Fruit fly (Drosophila melanogaster): ENCODE results near the gene Gr93c.

Gr93c gene

dm6 chr3R:21828785-21829486, 16.1 kb downstream of the Gr93c start (continued):
- TF ChIP-seq CG33557 (GFP tag; optimal IDR thresholded peaks at IDR 0.05) (peak; percentile 95), ATbp (GFP tag; optimal IDR thresholded peaks at IDR 0.05) (peak; percentile 70), run (tag; optimal IDR thresholded peaks at IDR 0.05) (peak; percentile 13), CG43689 (GFP tag; IDR thresholded peaks at IDR 0.05) (no peak), prd (optimal IDR thresholded peaks at IDR 0.05) (no peak), prd (GFP tag; IDR thresholded peaks at IDR 0.05) (peak; percentile 63; the same call in 2 of the 3 replicates), CG3407 (GFP tag; optimal IDR thresholded peaks at IDR 0.05) (peak; percentile 76), lola (GFP tag; optimal IDR thresholded peaks at IDR 0.05) (peak in 1 of 3 experiments; percentile 96), CG3065 (GFP tag; optimal IDR thresholded peaks at IDR 0.05) (peak; percentile 12), CG13424 (tag; optimal IDR thresholded peaks at IDR 0.05) (peak; percentile 75), CG18262 (tag; optimal IDR thresholded peaks at IDR 0.05) (peak; percentile 96), tio (GFP tag; optimal IDR thresholded peaks at IDR 0.05) (peak; percentile 62), grau (tag; optimal IDR thresholded peaks at IDR 0.05) (peak; percentile 79), CG8388 (GFP tag; optimal IDR thresholded peaks at IDR 0.05) (peak; percentile 91), Dll (GFP tag; IDR thresholded peaks at IDR 0.05; ENCODE audit: partially characterized antibody) (no peak), CG17912 (GFP tag; optimal IDR thresholded peaks at IDR 0.05) (no peak), Awh (GFP tag; IDR thresholded peaks at IDR 0.05) (peak; percentile 62; the same call in 1 of the 2 replicates), CG18619 (GFP tag; optimal IDR thresholded peaks at IDR 0.05) (peak; percentile 54), CG9817 (tag; optimal IDR thresholded peaks at IDR 0.05) (no peak), Dip2 (GFP tag; IDR thresholded peaks at IDR 0.05) (no peak), NC2β (GFP tag; optimal IDR thresholded peaks at IDR 0.05) (no peak), klu (GFP tag; IDR thresholded peaks at IDR 0.05) (no peak), chif (GFP tag; optimal IDR thresholded peaks at IDR 0.05) (peak in 1 of 2 experiments; percentile 51), CG33213 (GFP tag; optimal IDR thresholded peaks at IDR 0.05) (no peak), Dref (GFP tag; IDR thresholded peaks at IDR 0.05) (no peak), abd-A (tag; optimal IDR thresholded peaks at IDR 0.05) (peak; percentile 60), br (optimal IDR thresholded peaks at IDR 0.05) (no peak), peb (GFP tag; IDR thresholded peaks at IDR 0.05) (peak; percentile 53; the same call in 1 of the 2 replicates), D19A (tag; optimal IDR thresholded peaks at IDR 0.05) (peak; percentile 66), zfh1 (GFP tag; IDR thresholded peaks at IDR 0.05) (peak; percentile 55; the same call in 2 of the 3 replicates), Eip74EF (GFP tag; optimal IDR thresholded peaks at IDR 0.05) (peak in 1 of 2 experiments; percentile 57), CG11247 (GFP tag; IDR thresholded peaks at IDR 0.05) (no peak), CG6654 (GFP tag; optimal IDR thresholded peaks at IDR 0.05) (peak; percentile 46), bab2 (GFP tag; optimal IDR thresholded peaks at IDR 0.05) (no peak), CG34422 (GFP tag; IDR thresholded peaks at IDR 0.05) (peak; percentile 55; the same call in 2 of the 3 replicates), chn (GFP tag; optimal IDR thresholded peaks at IDR 0.05) (peak; percentile 4), crc (GFP tag; optimal IDR thresholded peaks at IDR 0.05) (no peak), Kr (GFP tag; optimal IDR thresholded peaks at IDR 0.05) (no peak), gt (GFP tag; IDR thresholded peaks at IDR 0.05) (peak; percentile 44; the same call in 1 of the 2 replicates), CG10274 (GFP tag; optimal IDR thresholded peaks at IDR 0.05) (no peak), Rx (GFP tag; IDR thresholded peaks at IDR 0.05) (peak; percentile 27; the same call in 1 of the 2 replicates), CG10654 (GFP tag; optimal IDR thresholded peaks at IDR 0.05) (peak; percentile 41), caup (GFP tag; optimal IDR thresholded peaks at IDR 0.05; ENCODE audit: severe bottlenecking) (no peak), CG11695 (GFP tag; IDR thresholded peaks at IDR 0.05) (0 out of 3 replicates have a peak, but pooled peaks have one; percentile 47), Vsx1 (GFP tag; optimal IDR thresholded peaks at IDR 0.05) (peak; percentile 32), ranshi (GFP tag; IDR thresholded peaks at IDR 0.05) (peak; percentile 53; the same call in 1 of the 2 replicates), chm (GFP tag; IDR thresholded peaks at IDR 0.05) (peak; percentile 55; the same call in 1 of the 2 replicates), MESR4 (GFP tag; optimal IDR thresholded peaks at IDR 0.05) (no peak), CG13123 (GFP tag; optimal IDR thresholded peaks at IDR 0.05) (peak; percentile 32)

Measured in whole organism, embryonic.